Worm (Caenorhabditis elegans) whole organism, L4 larva: ENCODE data around the gene nhr-123.
A peak's percentile ranks its signal among the peaks of the same experiment; 100 is the strongest.

ENCODE experiments used
- F37D6.2 ChIP-seq: sonication (generic microtip); optimal IDR thresholded peaks from 2 replicates; lab custom pipeline; 2016; ENCODE audit warnings: mild to moderate bottlenecking, missing genetic modification characterization, missing compliant biosample characterization
- F44E2.7 ChIP-seq: fragments of 200-800 bp; sonication (Bioruptor generic); IDR thresholded peaks from 2 replicates; pipeline ENCODE4 v2.1.2; 2022; ENCODE audit warnings: missing genetic modification characterization, missing compliant biosample characterization
- F49E8.2 ChIP-seq: sonication (generic microtip); optimal IDR thresholded peaks from 2 replicates; lab custom pipeline; 2016; ENCODE audit warnings: missing compliant biosample characterization, mild to moderate bottlenecking, missing genetic modification characterization, borderline replicate concordance
- R02D3.7 ChIP-seq: fragments of 150-350 bp; sonication (generic microtip); optimal IDR thresholded peaks from 3 replicates; lab custom pipeline; 2014; ENCODE audit warnings: missing biosample characterization, missing genetic modification characterization
- aha-1 ChIP-seq: fragments of 150-350 bp; peaks from one replicate; lab custom pipeline; 2014; ENCODE audit warnings: missing biosample characterization, missing genetic modification characterization
- daf-12 ChIP-seq: fragments of 150-350 bp; optimal IDR thresholded peaks from 2 replicates; lab custom pipeline; 2014; ENCODE audit warnings: missing biosample characterization, missing genetic modification reagents, missing genetic modification characterization
- daf-19 ChIP-seq: fragments of 200-800 bp; sonication (Bioruptor generic); conservative IDR thresholded peaks from 2 replicates; pipeline ENCODE4 v1.3.6; 2022; ENCODE audit warnings: missing genetic modification characterization, missing compliant biosample characterization
- dpl-1 ChIP-seq: fragments of 150-350 bp; optimal IDR thresholded peaks from 2 replicates; lab custom pipeline; 2014; ENCODE audit warnings: missing biosample characterization, missing genetic modification reagents, missing genetic modification characterization
- hmg-1.1 ChIP-seq: fragments of 200-800 bp; sonication (Bioruptor generic); IDR thresholded peaks from 2 replicates; pipeline ENCODE4 v1.3.6; 2022; ENCODE audit warnings: missing genetic modification reagents, missing genetic modification characterization, missing compliant biosample characterization
- jun-1 ChIP-seq: fragments of 150-350 bp; optimal IDR thresholded peaks from 2 replicates; lab custom pipeline; 2014; ENCODE audit warnings: missing biosample characterization, missing genetic modification reagents, missing genetic modification characterization
- lin-29 ChIP-seq: fragments of 200-800 bp; sonication (Bioruptor generic); IDR thresholded peaks from 2 replicates; pipeline ENCODE4 v1.3.6; 2022; ENCODE audit warnings: missing genetic modification reagents, missing genetic modification characterization, missing compliant biosample characterization
- lin-39 ChIP-seq: fragments of 150-350 bp; optimal IDR thresholded peaks from 2 replicates; lab custom pipeline; 2014; ENCODE audit warnings: missing biosample characterization, missing genetic modification reagents, missing genetic modification characterization
- lsy-2 ChIP-seq, 2 experiments: fragments of 150-350 bp in 1 of 2; sonication (generic microtip) in 1 of 2; optimal IDR thresholded peaks; 2 replicates each; lab custom pipeline; 2014 to 2017; ENCODE audit warnings: missing biosample characterization in 2 of 2, missing genetic modification characterization in 2 of 2
- madf-9 ChIP-seq: fragments of 200-800 bp; sonication (Bioruptor generic); conservative IDR thresholded peaks from 2 replicates; pipeline ENCODE4 v1.3.6; 2022; ENCODE audit warnings: missing genetic modification reagents, missing genetic modification characterization, missing compliant biosample characterization
- nhr-237 ChIP-seq: sonication (generic microtip); optimal IDR thresholded peaks from 2 replicates; lab custom pipeline; 2017; ENCODE audit warnings: missing biosample characterization, missing genetic modification characterization
- nhr-28 ChIP-seq: fragments of 150-350 bp; optimal IDR thresholded peaks from 2 replicates; lab custom pipeline; 2014; ENCODE audit warnings: missing biosample characterization, missing genetic modification characterization
- nhr-6 ChIP-seq: fragments of 150-350 bp; optimal IDR thresholded peaks from 2 replicates; lab custom pipeline; 2014; ENCODE audit warnings: missing biosample characterization, missing genetic modification characterization
- pha-4 ChIP-seq, 2 experiments: fragments of 150-350 bp in 1 of 2; fragments of 200-800 bp in 1 of 2; sonication (Bioruptor generic) in 1 of 2; IDR thresholded peaks in 1 of 2; optimal IDR thresholded peaks in 1 of 2; 2 replicates each; pipeline versions ENCODE4 v1.3.6 to Lab custom; 2014 to 2022; ENCODE audit warnings: missing genetic modification characterization in 2 of 2, missing genetic modification reagents in 2 of 2, missing biosample characterization in 1 of 2, missing compliant biosample characterization in 1 of 2
- saeg-2 ChIP-seq: fragments of 200-800 bp; sonication (Bioruptor generic); IDR thresholded peaks from 2 replicates; pipeline ENCODE4 v1.3.6; 2022; ENCODE audit warnings: missing genetic modification reagents, missing genetic modification characterization, missing compliant biosample characterization
- sdz-12 ChIP-seq: fragments of 200-800 bp; sonication (Bioruptor generic); optimal IDR thresholded peaks from 2 replicates; lab custom pipeline; 2018; ENCODE audit warnings: mild to moderate bottlenecking, missing genetic modification characterization, missing compliant biosample characterization
- set-16 ChIP-seq: fragments of 200-800 bp; sonication (Bioruptor generic); IDR thresholded peaks from 2 replicates; pipeline ENCODE4 v1.3.6; 2022; ENCODE audit warnings: missing genetic modification reagents, missing genetic modification characterization, missing compliant biosample characterization
- skn-1 ChIP-seq: fragments of 150-350 bp; optimal IDR thresholded peaks from 2 replicates; lab custom pipeline; 2014; ENCODE audit warnings: missing biosample characterization, missing genetic modification characterization
- spr-1 ChIP-seq: sonication (generic microtip); optimal IDR thresholded peaks from 2 replicates; lab custom pipeline; 2016; ENCODE audit warnings: mild to moderate bottlenecking, missing genetic modification characterization, missing compliant biosample characterization
- spr-3 ChIP-seq: fragments of 200-800 bp; sonication (Bioruptor generic); optimal IDR thresholded peaks from 2 replicates; lab custom pipeline; 2018; ENCODE audit warnings: mild to moderate bottlenecking, missing genetic modification characterization, missing compliant biosample characterization
- unc-130 ChIP-seq: sonication (generic microtip); optimal IDR thresholded peaks from 2 replicates; lab custom pipeline; 2016; ENCODE audit warnings: missing genetic modification reagents, missing genetic modification characterization, missing compliant biosample characterization
- unc-39 ChIP-seq: sonication (generic microtip); optimal IDR thresholded peaks from 2 replicates; lab custom pipeline; 2017; ENCODE audit warnings: missing biosample characterization, missing genetic modification characterization
- vab-7 ChIP-seq: fragments of 200-800 bp; sonication (Bioruptor generic); IDR thresholded peaks from 2 replicates; pipeline ENCODE4 v1.3.6; 2022; ENCODE audit warnings: missing genetic modification reagents, missing genetic modification characterization, missing compliant biosample characterization
- zag-1 ChIP-seq: fragments of 150-350 bp; optimal IDR thresholded peaks from 2 replicates; lab custom pipeline; 2014; ENCODE audit warnings: missing biosample characterization, missing genetic modification characterization
- zfp-3 ChIP-seq: fragments of 200-800 bp; sonication (Bioruptor generic); conservative IDR thresholded peaks from 2 replicates; pipeline ENCODE4 v1.3.6; 2022; ENCODE audit warnings: missing genetic modification reagents, missing genetic modification characterization, missing compliant biosample characterization

The nhr-123 gene

DNA sequence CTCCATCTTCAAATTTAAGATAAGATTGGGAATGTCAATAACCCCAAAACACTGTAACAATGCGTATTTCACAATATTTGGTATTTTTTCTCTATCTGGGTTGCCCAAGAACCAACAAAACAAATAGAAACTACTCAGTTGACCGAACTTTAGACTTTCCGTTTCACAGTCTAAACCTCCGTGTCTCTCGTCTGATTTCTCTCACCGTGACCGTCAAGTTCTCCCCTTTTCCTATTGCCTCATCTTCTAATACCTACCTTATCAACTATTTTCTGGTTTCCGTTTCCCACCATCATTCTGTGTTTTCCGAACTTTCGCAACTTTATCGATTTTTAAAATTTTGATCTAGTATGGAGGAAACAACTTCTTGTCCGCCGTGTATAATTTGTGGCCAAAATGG is 43.0 kb downstream of the nhr-123 start, which contains the start of gene nhr-131 (continued):
- TF ChIP-seq daf-19 (GFP tag; lab: Robert Waterston, UW) (no peak), lin-29 (no peak), skn-1 (tag; lab: Kevin White, UChicago) (no peak), F44E2.7 (no peak), dpl-1 (GFP tag; lab: Kevin White, UChicago) (no peak)

DNA sequence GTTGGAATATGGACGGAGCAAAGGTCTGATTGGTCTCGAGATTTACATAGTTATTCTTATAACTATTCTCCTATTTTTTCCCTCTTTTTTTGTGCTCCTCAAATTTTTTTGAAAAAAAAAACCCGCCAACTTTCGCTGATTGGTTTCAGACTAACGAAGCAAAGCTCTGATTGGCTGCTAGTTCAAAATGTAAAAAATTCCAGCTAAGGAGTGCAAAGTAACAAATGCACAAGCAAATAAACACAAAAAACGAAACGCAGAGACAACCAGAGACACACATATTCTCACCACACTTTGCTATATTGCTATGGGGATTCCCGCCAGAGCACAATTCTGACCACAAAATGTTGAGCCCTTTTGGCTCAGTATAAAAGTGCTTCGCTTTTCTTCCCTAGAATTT is 46.1 kb downstream of the nhr-123 start, which contains the start of gene T01G6.1:
Gene T01G6.1, plus strand, starts transcription at position 301 of the 400 bp plus-strand sequence.
- no peak for TF ChIP-seq unc-39 (tag; lab: Kevin White, UChicago)
- peak; percentile 22 for TF ChIP-seq aha-1 (tag; lab: Kevin White, UChicago)

DNA sequence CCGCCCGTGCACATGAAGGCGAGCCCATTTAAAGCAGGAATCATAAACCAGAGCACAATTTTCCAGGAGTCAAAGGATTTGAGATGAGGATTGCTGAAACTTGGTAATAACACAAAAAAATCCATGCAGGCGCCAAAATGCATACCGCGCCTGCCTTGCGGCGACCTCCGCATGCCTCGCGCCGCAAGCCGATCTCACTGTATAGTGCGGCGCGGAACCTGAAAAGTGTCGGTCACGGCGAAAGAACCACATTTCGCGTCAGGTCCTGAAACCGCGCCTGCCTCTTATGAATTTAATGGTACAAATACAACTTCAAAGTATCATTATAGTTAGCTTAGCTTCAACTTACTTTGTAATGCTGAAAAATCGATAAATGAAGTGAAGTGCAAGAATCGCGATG is 49.3 kb downstream of the nhr-123 start:
- TF ChIP-seq R02D3.7 = no peak
- TF ChIP-seq sdz-12 (GFP tag; lab: Kevin White, UChicago) = no peak
- peak; percentile 54; the same call in 1 of the 2 replicates for TF ChIP-seq set-16 (GFP tag; lab: Robert Waterston, UW)

DNA sequence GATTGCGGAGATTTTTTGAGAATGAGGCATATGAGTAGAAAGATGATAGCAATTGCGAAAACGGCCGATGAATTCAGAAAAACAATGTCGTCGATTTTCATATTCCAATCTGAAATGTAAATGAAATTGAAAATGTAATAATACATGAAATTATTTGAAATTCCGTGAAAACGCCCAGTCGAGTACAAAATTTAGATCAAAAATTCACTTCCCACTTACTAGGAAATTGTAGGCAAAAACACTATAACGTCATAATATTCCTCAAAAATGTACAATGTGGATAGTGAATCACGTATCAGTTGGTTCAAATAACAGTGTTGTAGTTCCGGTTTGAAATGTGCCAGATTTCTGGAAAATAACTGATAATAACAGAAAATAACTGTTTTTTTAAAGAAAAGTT is 50.0 kb downstream of the nhr-123 start, which contains the start of gene str-256:
Gene str-256, minus strand, starts transcription at position 101 of the 400 bp plus-strand sequence.
- no peak for TF ChIP-seq nhr-237 (tag; lab: Kevin White, UChicago)
- no peak for TF ChIP-seq zfp-3 (GFP tag; lab: Robert Waterston, UW)
- TF ChIP-seq F37D6.2 = no peak
- no peak for TF ChIP-seq vab-7
- no peak for TF ChIP-seq daf-12 (tag; lab: Kevin White, UChicago)
- TF ChIP-seq unc-39 (tag; lab: Kevin White, UChicago) = no peak
- no peak for TF ChIP-seq jun-1 (tag; lab: Kevin White, UChicago)
- no peak for TF ChIP-seq madf-9 (GFP tag; lab: Robert Waterston, UW)
- no peak for TF ChIP-seq saeg-2
- no peak for TF ChIP-seq F49E8.2 (tag; lab: Kevin White, UChicago)
- TF ChIP-seq zag-1 = no peak
- no peak for TF ChIP-seq lsy-2 (tag; optimal IDR thresholded peaks at IDR 0.05; lab: Kevin White, UChicago)
- TF ChIP-seq nhr-28 (tag; lab: Kevin White, UChicago) = no peak
- TF ChIP-seq nhr-6 (tag; lab: Kevin White, UChicago) = no peak
- TF ChIP-seq pha-4 (GFP tag; IDR thresholded peaks at IDR 0.05; lab: Robert Waterston, UW) = no peak
- no peak for TF ChIP-seq pha-4 (tag; optimal IDR thresholded peaks at IDR 0.05; lab: Kevin White, UChicago)
- TF ChIP-seq hmg-1.1 (GFP tag; lab: Robert Waterston, UW) = no peak

ce11 chrV:502803-503273 is 51.6 kb downstream of the nhr-123 start, which contains the start of gene T01G6.10:
T01G6.10 (minus strand) TSS chrV:503223.
- TF ChIP-seq lin-39 (tag; lab: Kevin White, UChicago) (no peak), spr-1 (no peak), aha-1 (tag; lab: Kevin White, UChicago) (peak; percentile 96), dpl-1 (GFP tag; lab: Kevin White, UChicago) (no peak), unc-130 (GFP tag; lab: Kevin White, UChicago) (no peak), spr-3 (GFP tag; lab: Kevin White, UChicago) (no peak), nhr-237 (tag; lab: Kevin White, UChicago) (no peak)
